Fruit fly (Drosophila melanogaster) whole organism, wandering third instar larva: ENCODE measurements around the gene CG6283.

Experiments
- Abd-B ChIP-seq: fragments of >200 bp; optimal IDR thresholded peaks from 2 replicates; lab custom pipeline; 2017; ENCODE audit warnings: missing biosample characterization, missing genetic modification characterization
- CG32264 ChIP-seq: fragments of 200-800 bp; sonication (Bioruptor generic); optimal IDR thresholded peaks from 2 replicates; lab custom pipeline; 2016; ENCODE audit warnings: missing biosample characterization, missing genetic modification characterization
- CG9705 ChIP-seq: fragments of 200-800 bp; sonication (Bioruptor generic); optimal IDR thresholded peaks from 2 replicates; lab custom pipeline; 2018; ENCODE audit warnings: missing biosample characterization, mild to moderate bottlenecking, missing genetic modification characterization
- CrebA ChIP-seq: fragments of 200-800 bp; sonication (Bioruptor generic); optimal IDR thresholded peaks from 2 replicates; lab custom pipeline; 2016; ENCODE audit warnings: missing biosample characterization, mild to moderate bottlenecking, missing genetic modification characterization, borderline replicate concordance
- Dfd ChIP-seq: fragments of >200 bp; optimal IDR thresholded peaks from 2 replicates; lab custom pipeline; 2017; ENCODE audit warnings: missing biosample characterization, missing genetic modification characterization
- Dif ChIP-seq: fragments of 200-275, 200-300 bp; sonication (Bioruptor generic); optimal IDR thresholded peaks from 2 replicates; lab custom pipeline; 2018; ENCODE audit warnings: missing biosample characterization, missing genetic modification characterization; ENCODE audit not compliant: partially characterized antibody
- GATAd ChIP-seq: sonication (Bioruptor generic); optimal IDR thresholded peaks from 2 replicates; lab custom pipeline; 2016; ENCODE audit warnings: missing biosample characterization, missing genetic modification characterization
- HLH106 ChIP-seq: fragments of 200-800 bp; optimal IDR thresholded peaks from 3 replicates; lab custom pipeline; 2019; ENCODE audit warnings: missing biosample characterization, mild to moderate bottlenecking, missing genetic modification characterization, moderate library complexity
- Hr78 ChIP-seq: fragments of >200 bp; optimal IDR thresholded peaks from 2 replicates; lab custom pipeline; 2017; ENCODE audit warnings: missing biosample characterization, missing genetic modification characterization
- Jra ChIP-seq: sonication (Bioruptor generic); optimal IDR thresholded peaks from 2 replicates; lab custom pipeline; 2016; ENCODE audit warnings: missing biosample characterization, missing genetic modification characterization
- Mio ChIP-seq: sonication (Bioruptor generic); optimal IDR thresholded peaks from 2 replicates; lab custom pipeline; 2016; ENCODE audit warnings: missing biosample characterization, missing genetic modification characterization
- Myc ChIP-seq: fragments of >200 bp; optimal IDR thresholded peaks from 2 replicates; lab custom pipeline; 2017
- N ChIP-seq: fragments of >200 bp; optimal IDR thresholded peaks from 2 replicates; lab custom pipeline; 2018; ENCODE audit warnings: missing biosample characterization, missing external identifiers, missing genetic modification characterization
- OdsH ChIP-seq: fragments of 200-800 bp; sonication (Bioruptor generic); optimal IDR thresholded peaks from 2 replicates; lab custom pipeline; 2016; ENCODE audit warnings: missing biosample characterization, mild to moderate bottlenecking, missing genetic modification characterization
- Sp1 ChIP-seq: fragments of 200-800 bp; sonication (Bioruptor generic); optimal IDR thresholded peaks from 3 replicates; lab custom pipeline; 2019; ENCODE audit warnings: missing biosample characterization, mild to moderate bottlenecking, missing genetic modification characterization, moderate library complexity
- br ChIP-seq: fragments of 200-800 bp; sonication (Bioruptor generic); optimal IDR thresholded peaks from 2 replicates; lab custom pipeline; 2016; ENCODE audit warnings: missing biosample characterization, missing genetic modification characterization
- dmrt93B ChIP-seq: fragments of 200-800 bp; sonication (Bioruptor generic); optimal IDR thresholded peaks from 2 replicates; lab custom pipeline; 2018; ENCODE audit warnings: missing biosample characterization, mild to moderate bottlenecking, missing genetic modification characterization
- dsf ChIP-seq: sonication (Bioruptor generic); optimal IDR thresholded peaks from 2 replicates; lab custom pipeline; 2016; ENCODE audit warnings: missing biosample characterization, missing genetic modification characterization, borderline replicate concordance
- ey ChIP-seq: fragments of 200-800 bp; sonication (Bioruptor generic); optimal IDR thresholded peaks from 2 replicates; lab custom pipeline; 2016; ENCODE audit warnings: missing biosample characterization, missing genetic modification characterization
- foxo ChIP-seq, 2 experiments: fragments of 200-800 bp; sonication (Bioruptor generic); optimal IDR thresholded peaks; 2 replicates in 1 of 2; 3 replicates in 1 of 2; lab custom pipeline; 2016 to 2017; ENCODE audit warnings: missing biosample characterization in 2 of 2, missing genetic modification characterization in 2 of 2
- fru ChIP-seq: fragments of 200-800 bp; sonication (Bioruptor generic); optimal IDR thresholded peaks from 3 replicates; lab custom pipeline; 2016; ENCODE audit warnings: missing biosample characterization, mild to moderate bottlenecking, missing genetic modification characterization
- h ChIP-seq: fragments of 200-800 bp; sonication (Bioruptor generic); optimal IDR thresholded peaks from 3 replicates; lab custom pipeline; 2016; ENCODE audit warnings: missing biosample characterization, mild to moderate bottlenecking, missing genetic modification characterization
- jim ChIP-seq: fragments of 175-275, 200-325 bp; sonication (Bioruptor generic); optimal IDR thresholded peaks from 2 replicates; lab custom pipeline; 2016; ENCODE audit warnings: missing biosample characterization, mild to moderate bottlenecking, missing genetic modification characterization
- pan ChIP-seq: fragments of >200 bp; optimal IDR thresholded peaks from 2 replicates; lab custom pipeline; 2017
- psq ChIP-seq: fragments of 200-800 bp; sonication (Bioruptor generic); optimal IDR thresholded peaks from 3 replicates; lab custom pipeline; 2017; ENCODE audit warnings: missing biosample characterization, mild to moderate bottlenecking, missing genetic modification characterization, moderate library complexity
- rgr ChIP-seq: fragments of 200-800 bp; sonication (Bioruptor generic); optimal IDR thresholded peaks from 3 replicates; lab custom pipeline; 2016; ENCODE audit warnings: missing biosample characterization, mild to moderate bottlenecking, missing genetic modification characterization
- sage ChIP-seq: fragments of 200-800 bp; sonication (Bioruptor generic); optimal IDR thresholded peaks from 2 replicates; lab custom pipeline; 2016; ENCODE audit warnings: missing biosample characterization, mild to moderate bottlenecking, missing genetic modification characterization
- tai ChIP-seq: sonication (Bioruptor generic); optimal IDR thresholded peaks from 2 replicates; lab custom pipeline; 2016; ENCODE audit warnings: missing biosample characterization, missing genetic modification characterization
- usp ChIP-seq: fragments of >200 bp; optimal IDR thresholded peaks from 2 replicates; lab custom pipeline; 2017; ENCODE audit warnings: missing biosample characterization, missing genetic modification characterization

CG6283 gene

DNA sequence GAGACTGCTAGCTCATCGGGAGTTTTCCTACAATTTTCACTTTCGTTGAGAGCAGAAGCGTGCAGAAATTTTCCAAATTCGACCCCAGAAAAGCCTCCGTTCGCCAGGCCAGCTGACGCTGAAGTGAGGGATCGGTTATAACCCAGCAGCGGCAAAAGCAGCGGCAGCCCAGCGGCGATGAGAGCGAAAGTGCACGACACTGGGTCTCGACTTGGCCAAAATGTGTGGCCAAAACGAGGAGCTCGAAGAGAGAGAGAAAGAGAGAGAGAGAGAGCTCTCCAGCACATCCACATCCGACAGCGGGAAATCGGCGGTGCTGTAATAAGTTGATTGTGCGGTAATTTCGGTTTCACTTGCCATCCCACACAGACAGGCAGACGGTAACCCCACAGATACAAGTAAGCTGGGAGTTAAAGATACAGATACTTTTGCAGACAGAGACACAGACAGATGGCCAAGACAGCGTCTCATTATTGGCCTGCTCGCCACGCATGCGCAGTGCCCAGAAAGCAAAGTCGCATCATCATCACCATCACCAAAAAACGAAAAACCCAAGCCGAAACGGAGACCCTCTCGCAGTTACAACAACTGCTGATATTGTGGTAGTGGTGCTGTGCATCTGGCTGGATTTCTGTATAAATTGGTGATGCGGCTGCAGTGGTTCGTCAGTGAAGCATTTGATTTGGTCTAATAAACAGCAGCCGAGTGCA is 27.5 kb upstream of the CG6283 start, which contains the start of gene TwdlT:
Gene TwdlT, plus strand, starts transcription at position 660 of the 710 bp plus-strand sequence.
- TF ChIP-seq CrebA (no peak), Sp1 (GFP tag; lab: Kevin White, UChicago) (no peak), Jra (no peak), jim (GFP tag; lab: Kevin White, UChicago) (no peak), Abd-B (no peak), dmrt93B (GFP tag; lab: Kevin White, UChicago) (no peak), fru (GFP tag; lab: Kevin White, UChicago) (no peak), ey (GFP tag; lab: Kevin White, UChicago) (no peak), HLH106 (tag; lab: Kevin White, UChicago) (no peak), br (GFP tag; lab: Kevin White, UChicago) (no peak), GATAd (GFP tag; lab: Kevin White, UChicago) (no peak), Mio (GFP tag; lab: Kevin White, UChicago) (no peak), CG9705 (GFP tag; lab: Kevin White, UChicago) (no peak), foxo (GFP tag; optimal IDR thresholded peaks at IDR 0.05; lab: Kevin White, UChicago) (no peak), dsf (GFP tag; lab: Kevin White, UChicago) (no peak), Dfd (GFP tag; lab: Kevin White, UChicago) (no peak), rgr (no peak)
- TF ChIP-seq, all 38 proteins: peak for 0

DNA sequence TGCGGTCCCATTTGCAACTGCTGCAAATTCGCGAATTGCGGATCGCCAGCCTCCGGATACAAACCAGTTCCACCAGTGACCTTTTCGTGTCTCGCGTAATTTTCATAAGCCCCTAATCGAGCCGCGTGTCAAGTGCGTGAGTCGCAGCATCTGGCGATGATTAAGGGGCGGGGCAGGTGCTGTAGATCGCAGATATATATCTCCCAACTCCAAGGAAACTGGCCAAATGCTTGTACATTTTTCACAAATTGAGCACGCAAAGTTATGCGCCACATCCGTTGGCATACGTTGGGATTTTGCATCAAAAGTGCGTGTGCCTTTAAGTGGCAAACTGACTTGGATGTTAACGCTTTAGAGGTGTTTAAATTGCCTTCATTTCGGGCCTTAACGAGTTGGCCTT is 18.9 kb upstream of the CG6283 start:
- TF ChIP-seq tai (no peak), Mio (GFP tag; lab: Kevin White, UChicago) (no peak), ey (GFP tag; lab: Kevin White, UChicago) (no peak)

DNA sequence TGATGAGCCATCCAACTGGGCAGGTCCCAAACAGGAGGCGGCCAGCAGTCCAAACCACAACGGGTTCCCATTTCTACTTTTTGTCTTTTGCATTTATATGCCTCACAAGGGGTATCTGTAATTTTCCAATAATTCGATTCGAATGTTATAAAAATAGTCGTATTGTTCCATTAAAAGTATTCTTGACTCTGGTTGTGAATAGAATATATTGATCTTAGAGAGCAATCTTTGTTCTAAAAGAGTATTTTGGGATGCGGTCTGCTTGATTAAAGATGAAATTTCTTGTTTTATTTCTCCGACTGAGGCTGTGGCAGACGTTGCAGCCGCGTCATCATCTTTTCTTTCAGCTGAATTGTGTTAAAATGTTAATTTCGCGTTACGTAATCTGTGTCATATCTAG is 12.8 kb upstream of the CG6283 start:
- TF ChIP-seq dmrt93B (GFP tag; lab: Kevin White, UChicago) (no peak), Dif (no peak), Myc (lab: Kevin White, UChicago) (no peak), Hr78 (GFP tag; lab: Kevin White, UChicago) (no peak), Sp1 (GFP tag; lab: Kevin White, UChicago) (no peak), N (no peak), foxo (GFP tag; optimal IDR thresholded peaks at IDR 0.05; lab: Kevin White, UChicago) (no peak), Abd-B (no peak), dsf (GFP tag; lab: Kevin White, UChicago) (no peak), usp (GFP tag; lab: Kevin White, UChicago) (no peak), CG9705 (GFP tag; lab: Kevin White, UChicago) (no peak), h (GFP tag; lab: Kevin White, UChicago) (no peak), Jra (no peak), tai (no peak)

DNA sequence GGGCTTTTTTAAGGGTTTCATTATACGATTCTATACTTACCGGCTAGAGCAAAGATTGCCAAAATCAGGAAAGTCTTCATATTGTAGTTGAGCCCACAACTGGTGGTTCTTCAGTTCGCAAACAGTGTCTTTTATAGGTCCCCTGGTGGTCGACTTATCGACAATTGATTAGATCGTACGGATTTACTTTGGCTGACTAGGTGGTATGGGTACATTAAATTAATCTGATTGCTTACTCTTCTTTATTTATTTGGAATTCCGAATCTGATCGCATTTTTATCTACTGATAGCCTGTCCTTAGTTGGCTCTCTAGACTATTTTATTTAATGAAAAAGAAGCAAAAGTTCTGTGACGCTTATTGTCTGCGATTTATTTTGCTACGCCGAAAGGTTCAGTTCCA is 4.8 kb upstream of the CG6283 start, which contains the start of gene CG6271:
Gene CG6271, minus strand, starts transcription at position 101 of the 400 bp plus-strand sequence.
- TF ChIP-seq dmrt93B (GFP tag; lab: Kevin White, UChicago) (no peak), dsf (GFP tag; lab: Kevin White, UChicago) (no peak), Sp1 (GFP tag; lab: Kevin White, UChicago) (no peak), Dif (no peak), ey (GFP tag; lab: Kevin White, UChicago) (no peak), HLH106 (tag; lab: Kevin White, UChicago) (no peak), usp (GFP tag; lab: Kevin White, UChicago) (no peak), CG32264 (GFP tag; lab: Kevin White, UChicago) (no peak), N (no peak), sage (GFP tag; lab: Kevin White, UChicago) (no peak), OdsH (GFP tag; lab: Kevin White, UChicago) (no peak)

DNA sequence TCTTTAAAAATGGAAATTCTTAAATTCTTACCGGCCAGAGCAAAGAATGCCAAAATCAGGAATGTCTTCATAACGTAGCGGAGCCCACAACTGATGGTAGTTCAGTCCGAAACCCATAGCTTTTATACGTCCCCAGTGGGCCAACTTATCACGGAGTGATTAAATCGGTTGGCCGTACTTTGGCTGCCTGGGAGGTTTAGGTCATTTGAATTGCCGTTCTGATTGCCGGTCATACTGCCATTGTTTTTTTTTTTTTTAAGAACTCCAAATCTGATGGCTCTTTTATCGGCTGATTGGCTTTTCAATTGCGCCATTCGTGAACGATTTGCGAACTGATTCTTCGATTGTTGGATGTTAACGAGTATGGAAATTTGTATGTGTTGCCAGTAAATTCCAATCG is 1.9 kb upstream of the CG6283 start, which contains the start of gene CG6277:
Gene CG6277, minus strand, starts transcription at position 101 of the 400 bp plus-strand sequence.
- TF ChIP-seq pan (lab: Kevin White, UChicago): no peak
- TF ChIP-seq psq (GFP tag; lab: Kevin White, UChicago): no peak
- TF ChIP-seq foxo (GFP tag; optimal IDR thresholded peaks at IDR 0.05; lab: Kevin White, UChicago): no peak
- TF ChIP-seq Mio (GFP tag; lab: Kevin White, UChicago): no peak
- TF ChIP-seq dmrt93B (GFP tag; lab: Kevin White, UChicago): no peak
- TF ChIP-seq ey (GFP tag; lab: Kevin White, UChicago): no peak
- TF ChIP-seq dsf (GFP tag; lab: Kevin White, UChicago): no peak
- TF ChIP-seq Sp1 (GFP tag; lab: Kevin White, UChicago): no peak
- TF ChIP-seq CG32264 (GFP tag; lab: Kevin White, UChicago): no peak
- TF ChIP-seq GATAd (GFP tag; lab: Kevin White, UChicago): no peak
- TF ChIP-seq CrebA: no peak
- TF ChIP-seq N: no peak
- no peak for TF ChIP-seq usp (GFP tag; lab: Kevin White, UChicago)
- no peak for TF ChIP-seq br (GFP tag; lab: Kevin White, UChicago)
- TF ChIP-seq Abd-B: no peak
